Worm (Caenorhabditis elegans) whole organism, late embryonic: ENCODE measurements around the gene srbc-66.

Experiments
- C38D4.7 ChIP-seq: fragments of 200-800 bp; sonication (Bioruptor generic); optimal IDR thresholded peaks from 2 replicates; lab custom pipeline; 2018; ENCODE audit warnings: mild to moderate bottlenecking, missing genetic modification characterization, moderate library complexity, missing compliant biosample characterization
- F13H6.1 ChIP-seq: sonication (generic microtip); optimal IDR thresholded peaks from 2 replicates; lab custom pipeline; 2016; ENCODE audit warnings: missing genetic modification characterization, missing compliant biosample characterization
- K02D7.2 ChIP-seq: sonication (generic microtip); optimal IDR thresholded peaks from 2 replicates; lab custom pipeline; 2017; ENCODE audit warnings: mild to moderate bottlenecking, missing genetic modification characterization, missing compliant biosample characterization
- K09A11.1 ChIP-seq: sonication (generic microtip); optimal IDR thresholded peaks from 2 replicates; lab custom pipeline; 2017; ENCODE audit warnings: antibody characterized with exemption, mild to moderate bottlenecking, missing genetic modification characterization, missing compliant biosample characterization; ENCODE audit not compliant: insufficient read depth
- T23F11.4 ChIP-seq: fragments of 200-800 bp; sonication (Bioruptor generic); optimal IDR thresholded peaks from 2 replicates; lab custom pipeline; 2018; ENCODE audit warnings: mild to moderate bottlenecking, missing genetic modification characterization, missing compliant biosample characterization
- Y22D7AL.16 ChIP-seq: sonication (generic microtip); optimal IDR thresholded peaks from 2 replicates; lab custom pipeline; 2016; ENCODE audit warnings: missing genetic modification characterization, missing compliant biosample characterization
- ahr-1 ChIP-seq: sonication (generic microtip); optimal IDR thresholded peaks from 2 replicates; lab custom pipeline; 2016; ENCODE audit warnings: missing genetic modification characterization, missing compliant biosample characterization
- ceh-18 ChIP-seq: sonication (generic microtip); optimal IDR thresholded peaks from 2 replicates; lab custom pipeline; 2016; ENCODE audit warnings: missing genetic modification characterization, missing compliant biosample characterization
- ceh-19 ChIP-seq: fragments of 200-800 bp; sonication (Bioruptor generic); optimal IDR thresholded peaks from 2 replicates; lab custom pipeline; 2018; ENCODE audit warnings: mild to moderate bottlenecking, missing genetic modification characterization, missing compliant biosample characterization
- ceh-2 ChIP-seq: sonication (generic microtip); optimal IDR thresholded peaks from 2 replicates; lab custom pipeline; 2016; ENCODE audit warnings: missing genotype, missing genetic modification characterization, missing compliant biosample characterization
- ceh-24 ChIP-seq: sonication (generic microtip); optimal IDR thresholded peaks from 2 replicates; lab custom pipeline; 2016; ENCODE audit warnings: mild to moderate bottlenecking, missing genetic modification characterization, missing compliant biosample characterization
- ceh-30 ChIP-seq: fragments of 150-350 bp; optimal IDR thresholded peaks from 2 replicates; lab custom pipeline; 2014; ENCODE audit warnings: missing biosample characterization, missing genetic modification characterization
- dve-1 ChIP-seq: sonication (generic microtip); optimal IDR thresholded peaks from 2 replicates; lab custom pipeline; 2017; ENCODE audit warnings: antibody characterized with exemption, mild to moderate bottlenecking, missing genetic modification characterization, missing compliant biosample characterization
- elt-2 ChIP-seq: sonication (generic microtip); optimal IDR thresholded peaks from 2 replicates; lab custom pipeline; 2016; ENCODE audit warnings: missing genetic modification reagents, missing genetic modification characterization, missing compliant biosample characterization
- elt-4 ChIP-seq: sonication (generic microtip); optimal IDR thresholded peaks from 2 replicates; lab custom pipeline; 2016; ENCODE audit warnings: missing genetic modification characterization, missing compliant biosample characterization
- eyg-1 ChIP-seq: sonication (generic microtip); optimal IDR thresholded peaks from 2 replicates; lab custom pipeline; 2016; ENCODE audit warnings: missing genotype, missing genetic modification characterization, missing compliant biosample characterization
- fax-1 ChIP-seq: sonication (generic microtip); optimal IDR thresholded peaks from 2 replicates; lab custom pipeline; 2016; ENCODE audit warnings: missing genotype, missing genetic modification characterization, missing compliant biosample characterization
- hlh-13 ChIP-seq: fragments of 200-800 bp; sonication (Bioruptor generic); optimal IDR thresholded peaks from 2 replicates; lab custom pipeline; 2018; ENCODE audit warnings: mild to moderate bottlenecking, missing genetic modification characterization, missing compliant biosample characterization
- lin-11 ChIP-seq: fragments of 200-800 bp; sonication (Bioruptor generic); optimal IDR thresholded peaks from 2 replicates; lab custom pipeline; 2018; ENCODE audit warnings: mild to moderate bottlenecking, missing genetic modification characterization, missing compliant biosample characterization
- madf-2 ChIP-seq: sonication (generic microtip); optimal IDR thresholded peaks from 2 replicates; lab custom pipeline; 2017; ENCODE audit warnings: missing genetic modification characterization, missing compliant biosample characterization
- mec-3 ChIP-seq: sonication (generic microtip); optimal IDR thresholded peaks from 2 replicates; lab custom pipeline; 2016; ENCODE audit warnings: borderline replicate concordance, missing genetic modification characterization, missing compliant biosample characterization
- nfya-1 ChIP-seq: sonication (generic microtip); optimal IDR thresholded peaks from 2 replicates; lab custom pipeline; 2017; ENCODE audit warnings: missing genetic modification characterization, mild to moderate bottlenecking, missing compliant biosample characterization, antibody characterized with exemption, moderate library complexity
- odd-2 ChIP-seq: sonication (generic microtip); optimal IDR thresholded peaks from 2 replicates; lab custom pipeline; 2017; ENCODE audit warnings: antibody characterized with exemption, mild to moderate bottlenecking, missing genetic modification characterization, missing compliant biosample characterization
- pag-3 ChIP-seq: sonication (generic microtip); optimal IDR thresholded peaks from 2 replicates; lab custom pipeline; 2016; ENCODE audit warnings: missing compliant biosample characterization, missing genetic modification characterization, borderline replicate concordance
- pat-9 ChIP-seq: fragments of 200-800 bp; sonication (Bioruptor generic); optimal IDR thresholded peaks from 2 replicates; lab custom pipeline; 2018; ENCODE audit warnings: mild to moderate bottlenecking, missing genetic modification characterization, moderate library complexity, missing compliant biosample characterization
- pha-2 ChIP-seq: sonication (generic microtip); optimal IDR thresholded peaks from 2 replicates; lab custom pipeline; 2017; ENCODE audit warnings: mild to moderate bottlenecking, missing genetic modification characterization, missing compliant biosample characterization
- pha-4 ChIP-seq: fragments of 150-350 bp; optimal IDR thresholded peaks from 2 replicates; lab custom pipeline; 2018; ENCODE audit warnings: missing biosample characterization, missing genetic modification reagents, missing genetic modification characterization
- ref-2 ChIP-seq: sonication (generic microtip); optimal IDR thresholded peaks from 2 replicates; lab custom pipeline; 2016; ENCODE audit warnings: missing genetic modification characterization, missing compliant biosample characterization
- tbx-2 ChIP-seq: sonication (generic microtip); optimal IDR thresholded peaks from 2 replicates; lab custom pipeline; 2016; ENCODE audit warnings: missing genetic modification characterization, missing compliant biosample characterization
- unc-42 ChIP-seq: sonication (generic microtip); optimal IDR thresholded peaks from 2 replicates; lab custom pipeline; 2016; ENCODE audit warnings: missing genotype, missing genetic modification characterization, missing compliant biosample characterization
- unc-55 ChIP-seq: sonication (generic microtip); optimal IDR thresholded peaks from 2 replicates; lab custom pipeline; 2017; ENCODE audit warnings: missing biosample characterization, missing genetic modification reagents, missing genetic modification characterization
- zip-5 ChIP-seq: sonication (generic microtip); optimal IDR thresholded peaks from 2 replicates; lab custom pipeline; 2016; ENCODE audit warnings: missing genetic modification characterization, missing compliant biosample characterization

Gene srbc-66

DNA sequence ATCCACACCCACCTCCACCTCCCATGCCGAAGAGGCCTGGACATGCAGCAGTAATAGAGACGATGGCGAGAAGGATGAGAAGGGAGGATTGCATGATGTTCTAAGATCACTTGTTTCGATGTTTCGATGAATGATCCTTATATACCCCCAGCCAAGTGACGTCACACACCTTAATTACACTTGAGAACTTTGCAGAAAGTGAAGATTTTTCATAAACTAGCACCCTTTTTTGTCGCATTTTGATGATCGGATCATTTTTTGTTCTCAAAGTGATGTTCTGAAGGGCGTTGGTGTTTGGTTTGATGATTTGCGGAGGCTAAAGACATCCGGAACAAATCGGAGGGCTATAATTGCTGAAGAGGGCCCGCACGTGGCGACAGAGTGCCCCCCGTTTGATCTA, 45.3 kb downstream of the srbc-66 start, which contains the start of gene grl-27 (continued):
- TF ChIP-seq C38D4.7 (GFP tag; lab: Kevin White, UChicago) = no peak
- no peak for TF ChIP-seq K09A11.1 (tag; lab: Kevin White, UChicago)

DNA sequence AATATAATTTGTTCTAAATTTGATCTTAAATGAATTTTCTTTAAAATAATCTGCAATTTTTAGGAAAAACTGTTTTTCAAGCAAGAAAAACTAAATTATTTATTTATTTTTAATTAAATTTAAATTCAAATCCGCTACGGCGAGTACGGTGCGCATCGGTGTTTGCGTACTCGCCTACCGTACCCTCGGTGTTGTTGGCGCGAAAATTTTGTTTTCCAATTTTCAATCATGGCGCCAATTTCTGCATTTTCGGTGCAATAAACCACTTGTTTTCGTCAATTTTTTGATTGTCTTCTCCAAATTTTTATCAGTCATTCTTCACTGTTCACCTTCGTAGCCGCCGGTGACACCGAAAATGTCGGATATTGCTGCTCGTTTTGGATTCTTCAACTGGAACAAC, 48.3 kb downstream of the srbc-66 start, which contains the start of gene pygl-1:
TSS of gene pygl-1 (plus strand) at position 211 of the 400 bp plus-strand sequence.
- TF ChIP-seq ceh-30 (no peak), madf-2 (tag; lab: Kevin White, UChicago) (no peak), pha-4 (no peak), unc-42 (no peak), fax-1 (tag; lab: Kevin White, UChicago) (no peak), hlh-13 (GFP tag; lab: Kevin White, UChicago) (no peak), zip-5 (tag; lab: Kevin White, UChicago) (no peak)

- no peak for TF ChIP-seq ceh-24 (tag; lab: Kevin White, UChicago)
- no peak for TF ChIP-seq dve-1 (tag; lab: Kevin White, UChicago)
- no peak for TF ChIP-seq ceh-18 (tag; lab: Kevin White, UChicago)
- TF ChIP-seq ahr-1 (tag; lab: Kevin White, UChicago) = no peak
- no peak for TF ChIP-seq tbx-2 (tag; lab: Kevin White, UChicago)
Observed at ce11 chrV:3579248-3579647, 48.7 kb downstream of the srbc-66 start.

ce11 chrV:3579795-3580194, 49.3 kb downstream of the srbc-66 start:
- TF ChIP-seq unc-55 (GFP tag; lab: Kevin White, UChicago) (peak; percentile 2), T23F11.4 (GFP tag; lab: Kevin White, UChicago) (no peak), nfya-1 (tag; lab: Kevin White, UChicago) (peak; percentile 9), ceh-18 (tag; lab: Kevin White, UChicago) (peak; percentile 41)
- TF ChIP-seq, all 69 proteins: peak for 3

- TF ChIP-seq ceh-19 (GFP tag; lab: Kevin White, UChicago) (no peak), elt-2 (tag; lab: Kevin White, UChicago) (peak; percentile 88)
Observed at ce11 chrV:3580385-3580784, 49.9 kb downstream of the srbc-66 start.

ce11 chrV:3581034-3581433, 50.5 kb downstream of the srbc-66 start:
- TF ChIP-seq odd-2 (no peak), lin-11 (tag; lab: Kevin White, UChicago) (no peak), ahr-1 (tag; lab: Kevin White, UChicago) (no peak), unc-55 (GFP tag; lab: Kevin White, UChicago) (no peak), ceh-2 (tag; lab: Kevin White, UChicago) (no peak), pat-9 (no peak), pha-2 (no peak), Y22D7AL.16 (tag; lab: Kevin White, UChicago) (no peak), elt-2 (tag; lab: Kevin White, UChicago) (no peak), F13H6.1 (no peak), eyg-1 (tag; lab: Kevin White, UChicago) (no peak), elt-4 (tag; lab: Kevin White, UChicago) (no peak), ref-2 (no peak), K02D7.2 (tag; lab: Kevin White, UChicago) (no peak), pag-3 (no peak)

DNA sequence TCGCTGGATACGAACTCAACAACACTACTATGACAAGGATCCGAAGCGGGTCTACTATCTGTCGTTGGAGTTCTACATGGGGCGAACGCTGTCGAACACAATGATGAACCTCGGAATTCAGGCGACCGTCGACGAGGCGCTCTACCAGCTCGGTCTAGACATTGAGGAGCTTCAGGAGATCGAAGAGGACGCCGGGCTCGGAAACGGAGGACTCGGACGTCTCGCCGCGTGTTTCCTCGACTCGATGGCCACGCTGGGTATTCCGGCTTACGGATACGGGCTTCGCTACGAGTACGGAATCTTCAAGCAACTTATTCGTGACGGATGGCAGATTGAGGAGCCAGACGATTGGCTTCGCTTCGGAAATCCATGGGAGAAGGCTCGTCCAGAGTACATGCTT, 51.1 kb downstream of the srbc-66 start:
- TF ChIP-seq hlh-13 (GFP tag; lab: Kevin White, UChicago) (no peak), mec-3 (tag; lab: Kevin White, UChicago) (no peak)
